Fruit fly (Drosophila melanogaster) whole organism, wandering third instar larva: ENCODE results near the gene CG7806.

Source experiments
- Abd-B ChIP-seq: fragments of >200 bp; optimal IDR thresholded peaks from 2 replicates; lab custom pipeline; 2017; ENCODE audit warnings: missing biosample characterization, missing genetic modification characterization
- CG9705 ChIP-seq: fragments of 200-800 bp; sonication (Bioruptor generic); optimal IDR thresholded peaks from 2 replicates; lab custom pipeline; 2018; ENCODE audit warnings: missing biosample characterization, mild to moderate bottlenecking, missing genetic modification characterization
- Hr78 ChIP-seq: fragments of >200 bp; optimal IDR thresholded peaks from 2 replicates; lab custom pipeline; 2017; ENCODE audit warnings: missing biosample characterization, missing genetic modification characterization
- Hr83 ChIP-seq: fragments of 200-300 bp; sonication (Bioruptor generic); optimal IDR thresholded peaks from 2 replicates; lab custom pipeline; 2016; ENCODE audit warnings: missing biosample characterization, mild to moderate bottlenecking, missing genetic modification characterization, moderate library complexity; ENCODE audit not compliant: poor library complexity, severe bottlenecking
- Jra ChIP-seq: sonication (Bioruptor generic); optimal IDR thresholded peaks from 2 replicates; lab custom pipeline; 2016; ENCODE audit warnings: missing biosample characterization, missing genetic modification characterization
- OdsH ChIP-seq: fragments of 200-800 bp; sonication (Bioruptor generic); optimal IDR thresholded peaks from 2 replicates; lab custom pipeline; 2016; ENCODE audit warnings: missing biosample characterization, mild to moderate bottlenecking, missing genetic modification characterization
- br ChIP-seq: fragments of 200-800 bp; sonication (Bioruptor generic); optimal IDR thresholded peaks from 2 replicates; lab custom pipeline; 2016; ENCODE audit warnings: missing biosample characterization, missing genetic modification characterization
- dl ChIP-seq, 2 experiments: fragments of 175-275, 200-275 bp in 1 of 2; fragments of 200-275 bp in 1 of 2; sonication (Bioruptor generic); optimal IDR thresholded peaks; lab custom pipeline; 2018; ENCODE audit warnings: mild to moderate bottlenecking in 2 of 2, missing biosample characterization in 2 of 2, missing genetic modification characterization in 2 of 2, moderate library complexity in 2 of 2; ENCODE audit not compliant: partially characterized antibody in 2 of 2, insufficient read depth in 1 of 2
- ey ChIP-seq: fragments of 200-800 bp; sonication (Bioruptor generic); optimal IDR thresholded peaks from 2 replicates; lab custom pipeline; 2016; ENCODE audit warnings: missing biosample characterization, missing genetic modification characterization
- fru ChIP-seq: fragments of 200-800 bp; sonication (Bioruptor generic); optimal IDR thresholded peaks from 3 replicates; lab custom pipeline; 2016; ENCODE audit warnings: missing biosample characterization, mild to moderate bottlenecking, missing genetic modification characterization
- h ChIP-seq: fragments of 200-800 bp; sonication (Bioruptor generic); optimal IDR thresholded peaks from 3 replicates; lab custom pipeline; 2016; ENCODE audit warnings: missing biosample characterization, mild to moderate bottlenecking, missing genetic modification characterization
- jim ChIP-seq: fragments of 175-275, 200-325 bp; sonication (Bioruptor generic); optimal IDR thresholded peaks from 2 replicates; lab custom pipeline; 2016; ENCODE audit warnings: missing biosample characterization, mild to moderate bottlenecking, missing genetic modification characterization
- pan ChIP-seq: fragments of >200 bp; optimal IDR thresholded peaks from 2 replicates; lab custom pipeline; 2017
- sv ChIP-seq: fragments of 200-800 bp; sonication (Bioruptor generic); optimal IDR thresholded peaks from 3 replicates; lab custom pipeline; 2016; ENCODE audit warnings: missing biosample characterization, missing genetic modification characterization

dm6 chr2L:8361204-8361952 is 50.2 kb downstream of the CG7806 start:
- TF ChIP-seq Jra (GFP tag; lab: Kevin White, UChicago): no peak
- no peak for TF ChIP-seq Hr78 (GFP tag; lab: Kevin White, UChicago)
- no peak for TF ChIP-seq jim (GFP tag; lab: Kevin White, UChicago)
- TF ChIP-seq Hr83: no peak
- TF ChIP-seq fru (GFP tag; lab: Kevin White, UChicago): peak; percentile 75
- no peak for TF ChIP-seq sv (GFP tag; lab: Kevin White, UChicago)
- peak; percentile 46 for TF ChIP-seq br (GFP tag; lab: Kevin White, UChicago)
- peak; percentile 64 for TF ChIP-seq ey
- TF ChIP-seq OdsH (GFP tag; lab: Kevin White, UChicago): peak; percentile 36
- TF ChIP-seq pan (lab: Kevin White, UChicago): no peak
- TF ChIP-seq h (GFP tag; lab: Kevin White, UChicago): peak; percentile 70
- no peak for TF ChIP-seq dl (GFP tag; optimal IDR thresholded peaks at IDR 0.05; lab: Kevin White, UChicago; ENCODE audit: insufficient read depth in 1 of 2, partially characterized antibody in 2 of 2)
- TF ChIP-seq Abd-B (GFP tag; lab: Kevin White, UChicago): no peak
- TF ChIP-seq CG9705 (GFP tag; lab: Kevin White, UChicago): peak; percentile 7
